Worm (Caenorhabditis elegans) whole organism, L3 larva: Measurements from ENCODE around the gene nlp-5.

Experiments
- ama-1 ChIP-seq: fragments of 150-350 bp; optimal IDR thresholded peaks from 2 replicates; lab custom pipeline; 2018
- ceh-16 ChIP-seq: sonication (generic microtip); optimal IDR thresholded peaks from 2 replicates; lab custom pipeline; 2017; ENCODE audit warnings: missing biosample characterization, missing genetic modification characterization
- zag-1 ChIP-seq: fragments of 150-350 bp; optimal IDR thresholded peaks from 2 replicates; lab custom pipeline; 2014; ENCODE audit warnings: missing biosample characterization, missing genetic modification characterization
- ztf-11 ChIP-seq: fragments of 150-350 bp; optimal IDR thresholded peaks from 2 replicates; lab custom pipeline; 2014; ENCODE audit warnings: missing biosample characterization, missing genetic modification characterization

DNA sequence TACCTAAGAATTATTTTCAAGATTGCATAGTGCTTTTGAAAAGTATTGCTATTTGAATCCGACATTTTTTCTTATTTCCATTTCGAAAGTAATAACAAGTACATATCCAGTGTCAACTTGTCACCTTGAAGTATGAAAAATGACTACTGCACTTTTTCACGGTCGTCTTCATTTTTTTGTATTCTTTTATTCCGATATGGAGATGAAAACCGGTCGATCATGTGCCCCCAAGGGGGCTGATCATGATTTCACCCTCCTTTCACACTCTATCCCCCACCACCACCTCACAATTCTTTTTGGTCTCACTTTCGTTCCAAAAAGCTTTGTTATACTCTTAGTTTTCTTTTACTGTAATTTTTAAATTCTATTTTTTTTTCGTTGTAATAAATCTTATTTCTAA is 12.3 kb upstream of the nlp-5 start:
- TF ChIP-seq ama-1 (lab: Kevin White, UChicago) (peak; percentile 32), zag-1 (tag; lab: Kevin White, UChicago) (no peak), ceh-16 (tag; lab: Kevin White, UChicago) (no peak), ztf-11 (tag; lab: Kevin White, UChicago) (no peak)
